Worm (Caenorhabditis elegans) whole organism, L1 larva: ENCODE data around the gene C18H2.5.
A peak's percentile ranks its signal among the peaks of the same experiment; 100 is the strongest.

Experiments used
- C34B4.2 ChIP-seq: sonication (generic microtip); optimal IDR thresholded peaks from 2 replicates; lab custom pipeline; 2017; ENCODE audit warnings: mild to moderate bottlenecking, missing genetic modification characterization, missing compliant biosample characterization
- F16B12.6 ChIP-seq: fragments of 150-350 bp; optimal IDR thresholded peaks from 2 replicates; lab custom pipeline; 2014; ENCODE audit warnings: missing biosample characterization, missing genetic modification characterization
- alr-1 ChIP-seq: fragments of 200-800 bp; sonication (Bioruptor generic); optimal IDR thresholded peaks from 2 replicates; lab custom pipeline; 2018; ENCODE audit warnings: borderline replicate concordance, mild to moderate bottlenecking, missing genetic modification characterization, missing compliant biosample characterization
- blmp-1 ChIP-seq: fragments of 150-350 bp; optimal IDR thresholded peaks from 2 replicates; lab custom pipeline; 2014; ENCODE audit warnings: missing biosample characterization, missing genetic modification characterization
- ceh-63 ChIP-seq: fragments of 200-800 bp; sonication (Bioruptor generic); optimal IDR thresholded peaks from 2 replicates; lab custom pipeline; 2018; ENCODE audit warnings: mild to moderate bottlenecking, missing genetic modification characterization, missing compliant biosample characterization
- ceh-82 ChIP-seq, 3 experiments: fragments of 150-350 bp in 1 of 3; sonication (generic microtip) in 2 of 3; optimal IDR thresholded peaks; 2 replicates each; lab custom pipeline; 2014 to 2017; ENCODE audit warnings: missing biosample characterization in 3 of 3, missing genetic modification characterization in 3 of 3
- dpl-1 ChIP-seq, 3 experiments: fragments of 150-350 bp in 2 of 3; sonication (generic microtip) in 1 of 3; optimal IDR thresholded peaks; 2 replicates each; lab custom pipeline; 2014 to 2017; ENCODE audit warnings: missing biosample characterization in 3 of 3, missing genetic modification characterization in 3 of 3, missing genetic modification reagents in 3 of 3
- efl-1 ChIP-seq, 4 experiments: fragments of 150-350 bp; optimal IDR thresholded peaks in 3 of 4; peaks in 1 of 4; 1 replicate in 1 of 4; 2 replicates in 3 of 4; lab custom pipeline; 2014; ENCODE audit warnings: missing biosample characterization in 2 of 4, missing genetic modification characterization in 2 of 4, missing genetic modification reagents in 2 of 4
- efl-3 ChIP-seq: fragments of 200-800 bp; sonication (Bioruptor generic); optimal IDR thresholded peaks from 2 replicates; lab custom pipeline; 2018; ENCODE audit warnings: mild to moderate bottlenecking, missing genetic modification characterization, missing compliant biosample characterization
- egl-13 ChIP-seq: sonication (generic microtip); optimal IDR thresholded peaks from 2 replicates; lab custom pipeline; 2016; ENCODE audit warnings: missing genotype, missing genetic modification reagents, missing genetic modification characterization, missing compliant biosample characterization
- fkh-10 ChIP-seq: sonication (generic microtip); optimal IDR thresholded peaks from 2 replicates; lab custom pipeline; 2017; ENCODE audit warnings: missing biosample characterization, missing genetic modification reagents, missing genetic modification characterization
- fkh-4 ChIP-seq: sonication (generic microtip); optimal IDR thresholded peaks from 2 replicates; lab custom pipeline; 2016; ENCODE audit warnings: missing compliant biosample characterization, missing genetic modification characterization, borderline replicate concordance
- fkh-8 ChIP-seq: sonication (generic microtip); optimal IDR thresholded peaks from 2 replicates; lab custom pipeline; 2016; ENCODE audit warnings: mild to moderate bottlenecking, missing genetic modification characterization, missing compliant biosample characterization
- fos-1 ChIP-seq: fragments of 150-350 bp; optimal IDR thresholded peaks from 2 replicates; lab custom pipeline; 2014; ENCODE audit warnings: missing biosample characterization, missing genetic modification characterization
- grh-1 ChIP-seq: fragments of 200-800 bp; sonication (Bioruptor generic); IDR thresholded peaks from 2 replicates; pipeline ENCODE4 v1.3.6; 2022; ENCODE audit warnings: missing genetic modification reagents, missing genetic modification characterization, missing compliant biosample characterization
- hlh-4 ChIP-seq: sonication (generic microtip); optimal IDR thresholded peaks from 2 replicates; lab custom pipeline; 2016; ENCODE audit warnings: mild to moderate bottlenecking, missing genetic modification characterization, missing compliant biosample characterization
- hpl-2 ChIP-seq: fragments of 150-350 bp; optimal IDR thresholded peaks from 2 replicates; lab custom pipeline; 2014; ENCODE audit warnings: missing biosample characterization, missing genetic modification reagents, missing genetic modification characterization
- irx-1 ChIP-seq: sonication (generic microtip); optimal IDR thresholded peaks from 2 replicates; lab custom pipeline; 2016; ENCODE audit warnings: missing genetic modification characterization, missing compliant biosample characterization
- isw-1 ChIP-seq: fragments of 200-800 bp; sonication (Bioruptor generic); IDR thresholded peaks from 2 replicates; pipeline ENCODE4 v1.3.6; 2022; ENCODE audit warnings: missing genetic modification characterization, missing compliant biosample characterization
- jun-1 ChIP-seq: fragments of 150-350 bp; optimal IDR thresholded peaks from 2 replicates; lab custom pipeline; 2014; ENCODE audit warnings: missing biosample characterization, missing genetic modification reagents, missing genetic modification characterization
- lin-13 ChIP-seq: fragments of 150-350 bp; optimal IDR thresholded peaks from 2 replicates; lab custom pipeline; 2014; ENCODE audit warnings: missing biosample characterization, missing genetic modification reagents, missing genetic modification characterization
- lin-15B ChIP-seq: fragments of 150-350 bp; sonication (generic microtip); optimal IDR thresholded peaks from 3 replicates; lab custom pipeline; 2014; ENCODE audit warnings: missing biosample characterization, missing genetic modification characterization
- lin-39 ChIP-seq: fragments of 150-350 bp; optimal IDR thresholded peaks from 2 replicates; lab custom pipeline; 2014; ENCODE audit warnings: missing biosample characterization, missing genetic modification reagents, missing genetic modification characterization
- lir-3 ChIP-seq: sonication (generic microtip); optimal IDR thresholded peaks from 2 replicates; lab custom pipeline; 2016; ENCODE audit warnings: mild to moderate bottlenecking, missing genetic modification characterization, moderate library complexity, missing compliant biosample characterization; ENCODE audit not compliant: poor library complexity
- mdl-1 ChIP-seq, 2 experiments: fragments of 150-350 bp; optimal IDR thresholded peaks; 2 replicates each; lab custom pipeline; 2014 to 2017; ENCODE audit warnings: missing biosample characterization in 2 of 2, missing genetic modification characterization in 2 of 2, inconsistent platforms in 1 of 2
- mep-1 ChIP-seq: fragments of 150-350 bp; optimal IDR thresholded peaks from 2 replicates; lab custom pipeline; 2014; ENCODE audit warnings: missing biosample characterization, missing genetic modification characterization
- nhr-11 ChIP-seq: fragments of 150-350 bp; optimal IDR thresholded peaks from 2 replicates; lab custom pipeline; 2014; ENCODE audit warnings: missing biosample characterization, missing genetic modification characterization
- nhr-19 ChIP-seq: fragments of 200-800 bp; sonication (Bioruptor generic); conservative IDR thresholded peaks from 2 replicates; pipeline ENCODE4 v1.3.6; 2022; ENCODE audit warnings: missing genetic modification characterization, missing compliant biosample characterization
- nhr-20 ChIP-seq: sonication (generic microtip); optimal IDR thresholded peaks from 2 replicates; lab custom pipeline; 2016; ENCODE audit warnings: mild to moderate bottlenecking, missing genetic modification characterization, missing compliant biosample characterization
- nhr-237 ChIP-seq: fragments of 150-350 bp; optimal IDR thresholded peaks from 2 replicates; lab custom pipeline; 2014; ENCODE audit warnings: missing biosample characterization, missing genetic modification characterization
- nhr-71 ChIP-seq: sonication (generic microtip); optimal IDR thresholded peaks from 2 replicates; lab custom pipeline; 2016; ENCODE audit warnings: mild to moderate bottlenecking, missing genetic modification characterization, moderate library complexity, missing compliant biosample characterization
- nhr-76 ChIP-seq: sonication (generic microtip); optimal IDR thresholded peaks from 2 replicates; lab custom pipeline; 2017; ENCODE audit warnings: missing biosample characterization, missing genetic modification characterization
- nhr-84 ChIP-seq: sonication (generic microtip); optimal IDR thresholded peaks from 2 replicates; lab custom pipeline; 2017; ENCODE audit warnings: missing biosample characterization, missing genetic modification characterization
- nhr-85 ChIP-seq: sonication (generic microtip); peaks from one replicate; lab custom pipeline; 2016; ENCODE audit warnings: missing genetic modification characterization, inconsistent platforms, missing compliant biosample characterization
- nhr-90 ChIP-seq: sonication (generic microtip); optimal IDR thresholded peaks from 2 replicates; lab custom pipeline; 2016; ENCODE audit warnings: mild to moderate bottlenecking, missing genetic modification characterization, missing compliant biosample characterization; ENCODE audit not compliant: poor library complexity
- pax-3 ChIP-seq: fragments of 200-800 bp; sonication (Bioruptor generic); optimal IDR thresholded peaks from 2 replicates; lab custom pipeline; 2018; ENCODE audit warnings: mild to moderate bottlenecking, missing genetic modification characterization, moderate library complexity, missing compliant biosample characterization
- pqm-1 ChIP-seq: sonication (generic microtip); optimal IDR thresholded peaks from 3 replicates; lab custom pipeline; 2017; ENCODE audit warnings: missing biosample characterization, missing genetic modification characterization
- rnt-1 ChIP-seq: sonication (generic microtip); optimal IDR thresholded peaks from 2 replicates; lab custom pipeline; 2016; ENCODE audit warnings: mild to moderate bottlenecking, missing genetic modification characterization, moderate library complexity, missing compliant biosample characterization
- snpc-4 ChIP-seq: fragments of 150-350 bp; optimal IDR thresholded peaks from 2 replicates; lab custom pipeline; 2014; ENCODE audit warnings: missing biosample characterization, missing genetic modification characterization
- sox-4 ChIP-seq: sonication (generic microtip); optimal IDR thresholded peaks from 2 replicates; lab custom pipeline; 2016; ENCODE audit warnings: missing genetic modification characterization, missing compliant biosample characterization
- sptf-1 ChIP-seq: fragments of 150-350 bp; optimal IDR thresholded peaks from 2 replicates; lab custom pipeline; 2014; ENCODE audit warnings: missing biosample characterization, missing genetic modification characterization
- sup-37 ChIP-seq: fragments of 200-800 bp; sonication (Bioruptor generic); optimal IDR thresholded peaks from 2 replicates; lab custom pipeline; 2018; ENCODE audit warnings: mild to moderate bottlenecking, missing genetic modification characterization, missing compliant biosample characterization
- unc-30 ChIP-seq: sonication (generic microtip); optimal IDR thresholded peaks from 2 replicates; lab custom pipeline; 2017; ENCODE audit warnings: missing biosample characterization, missing genetic modification characterization
- unc-62 ChIP-seq: fragments of 150-350 bp; optimal IDR thresholded peaks from 2 replicates; lab custom pipeline; 2014; ENCODE audit warnings: missing biosample characterization, missing genetic modification reagents, missing genetic modification characterization
- unc-86 ChIP-seq: sonication (generic microtip); optimal IDR thresholded peaks from 2 replicates; lab custom pipeline; 2016; ENCODE audit warnings: missing genetic modification characterization, missing compliant biosample characterization
- unc-98 ChIP-seq: fragments of 200-800 bp; sonication (Bioruptor generic); IDR thresholded peaks from 2 replicates; pipeline ENCODE4 v1.3.6; 2022; ENCODE audit warnings: missing genetic modification characterization, missing compliant biosample characterization
- vab-15 ChIP-seq: sonication (generic microtip); optimal IDR thresholded peaks from 2 replicates; lab custom pipeline; 2017; ENCODE audit warnings: missing genotype, mild to moderate bottlenecking, missing genetic modification characterization, missing compliant biosample characterization
- xbp-1 ChIP-seq: sonication (generic microtip); optimal IDR thresholded peaks from 2 replicates; lab custom pipeline; 2016; ENCODE audit warnings: missing genetic modification characterization, missing compliant biosample characterization
- zip-4 ChIP-seq: fragments of 200-800 bp; sonication (Bioruptor generic); optimal IDR thresholded peaks from 2 replicates; lab custom pipeline; 2018; ENCODE audit warnings: mild to moderate bottlenecking, missing genetic modification characterization, moderate library complexity, missing compliant biosample characterization

C18H2.5 gene

DNA sequence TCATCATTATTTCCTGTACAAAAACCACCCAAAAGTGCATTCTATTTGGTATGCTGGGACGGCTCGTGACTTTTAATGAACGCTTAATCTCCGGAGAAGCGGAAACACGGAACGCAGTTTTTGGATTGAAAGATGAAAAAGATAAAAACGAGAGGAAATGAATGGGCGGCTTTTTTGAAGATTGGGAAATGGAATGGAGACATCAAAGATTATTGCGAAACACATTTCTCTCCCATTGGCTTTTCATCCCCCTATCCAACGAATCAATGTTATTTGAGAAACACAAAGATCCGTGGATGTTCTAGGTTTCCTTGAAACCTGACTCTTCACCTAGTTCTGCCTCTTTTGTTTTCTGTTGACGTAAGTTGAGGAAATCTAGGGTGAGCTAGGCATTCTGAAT is 30.3 kb upstream of the C18H2.5 start (continued):
- no peak for TF ChIP-seq efl-3 (GFP tag; lab: Kevin White, UChicago)
- TF ChIP-seq efl-1 (optimal IDR thresholded peaks at IDR 0.05; lab: Kevin White, UChicago), result peak in 1 of 2 experiments; percentile 1
- no peak for TF ChIP-seq efl-1 (GFP tag; optimal IDR thresholded peaks at IDR 0.05 in 1 of 2; lab: Kevin White, UChicago)
- TF ChIP-seq unc-30 (tag; lab: Kevin White, UChicago), result no peak
- no peak for TF ChIP-seq lir-3
- no peak for TF ChIP-seq pax-3
- TF ChIP-seq dpl-1 (GFP tag; optimal IDR thresholded peaks at IDR 0.05; lab: Kevin White, UChicago), result no peak
- TF ChIP-seq nhr-19, result no peak
- TF ChIP-seq hpl-2, result no peak
- TF ChIP-seq blmp-1, result peak; percentile 23
- no peak for TF ChIP-seq sptf-1 (tag; lab: Kevin White, UChicago)
- no peak for TF ChIP-seq fkh-8 (tag; lab: Kevin White, UChicago)
- no peak for TF ChIP-seq pqm-1 (tag; lab: Kevin White, UChicago)
- TF ChIP-seq jun-1 (tag; lab: Kevin White, UChicago), result no peak
- TF ChIP-seq nhr-76 (tag; lab: Kevin White, UChicago), result no peak
- peak in 1 of 3 experiments; percentile 3 for TF ChIP-seq ceh-82 (tag; optimal IDR thresholded peaks at IDR 0.05; lab: Kevin White, UChicago)
- no peak for TF ChIP-seq nhr-85
- no peak for TF ChIP-seq irx-1 (tag; lab: Kevin White, UChicago)
- no peak for TF ChIP-seq mep-1 (tag; lab: Kevin White, UChicago)
- TF ChIP-seq lin-15B (tag; lab: Kevin White, UChicago), result no peak
- TF ChIP-seq nhr-20, result no peak
- TF ChIP-seq fkh-10 (GFP tag; lab: Kevin White, UChicago), result peak; percentile 26
- TF ChIP-seq fkh-4 (tag; lab: Kevin White, UChicago), result no peak

DNA sequence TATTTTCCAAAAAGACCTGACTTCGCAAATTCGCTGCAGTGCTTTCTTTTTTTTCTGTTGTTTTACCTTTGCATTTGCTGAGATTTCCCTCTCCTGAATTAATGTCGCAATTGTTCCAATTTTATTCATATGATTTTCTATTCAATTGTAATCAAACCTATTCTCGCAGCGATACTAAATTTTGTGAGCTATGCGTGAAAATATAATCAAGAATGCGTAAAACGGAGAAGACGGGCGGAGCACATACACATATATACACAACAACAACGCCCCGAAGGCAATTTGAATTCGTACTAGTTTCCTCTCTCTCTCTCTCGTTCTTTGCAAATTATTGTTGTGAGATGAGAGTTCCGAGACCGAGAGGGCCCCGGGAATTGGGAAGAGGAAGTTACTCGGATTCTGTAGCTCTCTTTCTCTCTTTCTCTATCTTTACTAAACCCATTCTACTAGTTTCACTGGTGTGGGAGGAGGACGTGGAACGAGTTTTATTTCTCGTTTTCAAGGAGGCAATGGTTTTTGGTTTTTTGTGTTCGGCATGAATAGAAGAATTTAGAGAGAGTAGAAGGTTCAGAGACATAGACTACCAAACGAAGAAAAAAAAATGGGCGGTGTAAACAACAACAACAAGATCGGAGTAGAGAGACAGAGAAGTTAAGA is 29.4 kb upstream of the C18H2.5 start:
- no peak for TF ChIP-seq nhr-90 (tag; lab: Kevin White, UChicago)
- peak; percentile 7 for TF ChIP-seq nhr-20
- no peak for TF ChIP-seq F16B12.6 (tag; lab: Kevin White, UChicago)
- TF ChIP-seq efl-1 (optimal IDR thresholded peaks at IDR 0.05; lab: Kevin White, UChicago), result no peak
- TF ChIP-seq efl-1 (GFP tag; optimal IDR thresholded peaks at IDR 0.05 in 1 of 2; lab: Kevin White, UChicago), result no peak
- no peak for TF ChIP-seq hlh-4 (tag; lab: Kevin White, UChicago)
- no peak for TF ChIP-seq unc-62 (GFP tag; lab: Kevin White, UChicago)
- no peak for TF ChIP-seq nhr-237 (tag; lab: Kevin White, UChicago)
- no peak for TF ChIP-seq egl-13 (tag; lab: Kevin White, UChicago)
- no peak for TF ChIP-seq fkh-4 (tag; lab: Kevin White, UChicago)
- no peak for TF ChIP-seq zip-4 (GFP tag; lab: Kevin White, UChicago)
- no peak for TF ChIP-seq sup-37
- peak; percentile 3 for TF ChIP-seq unc-86 (tag; lab: Kevin White, UChicago)
- TF ChIP-seq rnt-1 (tag; lab: Kevin White, UChicago), result no peak
- TF ChIP-seq snpc-4 (tag; lab: Kevin White, UChicago), result no peak
- no peak for TF ChIP-seq jun-1 (tag; lab: Kevin White, UChicago)
- peak; percentile 6 for TF ChIP-seq mep-1 (tag; lab: Kevin White, UChicago)
- TF ChIP-seq dpl-1 (GFP tag; optimal IDR thresholded peaks at IDR 0.05; lab: Kevin White, UChicago), result no peak
- TF ChIP-seq sox-4, result no peak
- no peak for TF ChIP-seq fos-1
- TF ChIP-seq C34B4.2 (tag; lab: Kevin White, UChicago), result no peak
- TF ChIP-seq nhr-19, result no peak
- no peak for TF ChIP-seq ceh-63 (GFP tag; lab: Kevin White, UChicago)
- TF ChIP-seq mdl-1 (tag; optimal IDR thresholded peaks at IDR 0.05; lab: Kevin White, UChicago), result no peak
- no peak for TF ChIP-seq lin-39
- peak; percentile 24 for TF ChIP-seq nhr-85
- no peak for TF ChIP-seq efl-3 (GFP tag; lab: Kevin White, UChicago)
- no peak for TF ChIP-seq xbp-1 (tag; lab: Kevin White, UChicago)
- no peak for TF ChIP-seq vab-15
- TF ChIP-seq lin-15B (tag; lab: Kevin White, UChicago), result no peak
- no peak for TF ChIP-seq nhr-71
- no peak for TF ChIP-seq nhr-11 (tag; lab: Kevin White, UChicago)
- TF ChIP-seq nhr-84, result no peak
- TF ChIP-seq lin-13 (GFP tag; lab: Kevin White, UChicago), result no peak
- no peak for TF ChIP-seq alr-1 (tag; lab: Kevin White, UChicago)
- peak in 2 of 3 experiments; percentile 1 to 14 for TF ChIP-seq ceh-82 (tag; optimal IDR thresholded peaks at IDR 0.05; lab: Kevin White, UChicago)
- no peak for TF ChIP-seq isw-1
- no peak for TF ChIP-seq grh-1 (GFP tag; lab: Robert Waterston, UW)
- no peak for TF ChIP-seq unc-98
